Worm (Caenorhabditis elegans): Measurements from ENCODE around the gene lips-11.

Gene lips-11

ce11 chrII:1140689-1141088 lies 29.9 kb upstream of the lips-11 start, which contains the start of gene W09B6.4:
Gene W09B6.4, minus strand, starts transcription at chrII:1140839.
- no peak for TF ChIP-seq cog-1 (tag; optimal IDR thresholded peaks at IDR 0.05)
- no peak for TF ChIP-seq ztf-29 (GFP tag; IDR thresholded peaks at IDR 0.05)
- no peak for TF ChIP-seq klf-2 (GFP tag; conservative IDR thresholded peaks at IDR 0.05)
- TF ChIP-seq ref-1 (GFP tag; conservative IDR thresholded peaks at IDR 0.05) = no peak
- no peak for TF ChIP-seq ztf-23 (GFP tag; IDR thresholded peaks at IDR 0.05)
- TF ChIP-seq med-1 (GFP tag; optimal IDR thresholded peaks at IDR 0.05; ENCODE audit: insufficient read depth) = no peak
- TF ChIP-seq tab-1 (GFP tag; IDR thresholded peaks at IDR 0.05) = no peak
- no peak for TF ChIP-seq T22C8.4 (GFP tag; IDR thresholded peaks at IDR 0.05)
- no peak for TF ChIP-seq flt-1 (GFP tag; IDR thresholded peaks at IDR 0.05)

ce11 chrII:1138618-1139017 lies 27.8 kb upstream of the lips-11 start:
- TF ChIP-seq T22C8.4 (GFP tag; IDR thresholded peaks at IDR 0.05) (no peak), med-1 (GFP tag; optimal IDR thresholded peaks at IDR 0.05; ENCODE audit: insufficient read depth) (no peak), klf-2 (GFP tag; conservative IDR thresholded peaks at IDR 0.05) (no peak), tab-1 (GFP tag; IDR thresholded peaks at IDR 0.05) (no peak), ztf-29 (GFP tag; IDR thresholded peaks at IDR 0.05) (no peak), ztf-23 (GFP tag; IDR thresholded peaks at IDR 0.05) (no peak), flt-1 (GFP tag; IDR thresholded peaks at IDR 0.05) (no peak), cog-1 (tag; optimal IDR thresholded peaks at IDR 0.05) (no peak), ref-1 (GFP tag; conservative IDR thresholded peaks at IDR 0.05) (no peak)

ce11 chrII:1136485-1136884 lies 25.7 kb upstream of the lips-11 start, which contains the start of gene pod-2:
Gene pod-2, plus strand, starts transcription at chrII:1136785.
- TF ChIP-seq tab-1 (GFP tag; IDR thresholded peaks at IDR 0.05) = no peak
- TF ChIP-seq ref-1 (GFP tag; conservative IDR thresholded peaks at IDR 0.05) = no peak
- no peak for TF ChIP-seq cog-1 (tag; optimal IDR thresholded peaks at IDR 0.05)
- no peak for TF ChIP-seq ztf-29 (GFP tag; IDR thresholded peaks at IDR 0.05)
- no peak for TF ChIP-seq klf-2 (GFP tag; conservative IDR thresholded peaks at IDR 0.05)
- TF ChIP-seq T22C8.4 (GFP tag; IDR thresholded peaks at IDR 0.05) = no peak
- TF ChIP-seq flt-1 (GFP tag; IDR thresholded peaks at IDR 0.05) = no peak
- TF ChIP-seq med-1 (GFP tag; optimal IDR thresholded peaks at IDR 0.05; ENCODE audit: insufficient read depth) = no peak
- no peak for TF ChIP-seq ztf-23 (GFP tag; IDR thresholded peaks at IDR 0.05)

- 0 out of 2 replicates have a peak, but pooled peaks have one; percentile 44 for TF ChIP-seq flt-1 (GFP tag; IDR thresholded peaks at IDR 0.05)
- TF ChIP-seq cog-1 (tag; optimal IDR thresholded peaks at IDR 0.05) = peak; percentile 5
- TF ChIP-seq ztf-23 (GFP tag; IDR thresholded peaks at IDR 0.05) = peak; percentile 62; the same call in 1 of the 2 replicates
- 0 out of 2 replicates have a peak, but pooled peaks have one; percentile 7 for TF ChIP-seq T22C8.4 (GFP tag; IDR thresholded peaks at IDR 0.05)
- TF ChIP-seq klf-2 (GFP tag; conservative IDR thresholded peaks at IDR 0.05) = 0 out of 2 replicates have a peak, but pooled peaks have one; percentile 42
These were observed 23.7 kb upstream of the lips-11 start for ce11 chrII:1134314-1135108.

ce11 chrII:1133295-1133694 lies 22.5 kb upstream of the lips-11 start:
- no peak for TF ChIP-seq ref-1 (GFP tag; conservative IDR thresholded peaks at IDR 0.05)
- TF ChIP-seq ztf-29 (GFP tag; IDR thresholded peaks at IDR 0.05) = no peak
- TF ChIP-seq klf-2 (GFP tag; conservative IDR thresholded peaks at IDR 0.05) = no peak
- no peak for TF ChIP-seq T22C8.4 (GFP tag; IDR thresholded peaks at IDR 0.05)
- no peak for TF ChIP-seq flt-1 (GFP tag; IDR thresholded peaks at IDR 0.05)
- TF ChIP-seq tab-1 (GFP tag; IDR thresholded peaks at IDR 0.05) = no peak
- TF ChIP-seq med-1 (GFP tag; optimal IDR thresholded peaks at IDR 0.05; ENCODE audit: insufficient read depth) = no peak
- no peak for TF ChIP-seq ztf-23 (GFP tag; IDR thresholded peaks at IDR 0.05)
- no peak for TF ChIP-seq cog-1 (tag; optimal IDR thresholded peaks at IDR 0.05)

ce11 chrII:1132750-1133149 lies 21.9 kb upstream of the lips-11 start:
- TF ChIP-seq cog-1 (tag; optimal IDR thresholded peaks at IDR 0.05) = no peak
- TF ChIP-seq ref-1 (GFP tag; conservative IDR thresholded peaks at IDR 0.05) = no peak
- TF ChIP-seq T22C8.4 (GFP tag; IDR thresholded peaks at IDR 0.05) = no peak
- no peak for TF ChIP-seq tab-1 (GFP tag; IDR thresholded peaks at IDR 0.05)
- TF ChIP-seq ztf-23 (GFP tag; IDR thresholded peaks at IDR 0.05) = no peak
- TF ChIP-seq flt-1 (GFP tag; IDR thresholded peaks at IDR 0.05) = no peak
- no peak for TF ChIP-seq med-1 (GFP tag; optimal IDR thresholded peaks at IDR 0.05; ENCODE audit: insufficient read depth)
- no peak for TF ChIP-seq klf-2 (GFP tag; conservative IDR thresholded peaks at IDR 0.05)
- no peak for TF ChIP-seq ztf-29 (GFP tag; IDR thresholded peaks at IDR 0.05)

- TF ChIP-seq ztf-29 (GFP tag; IDR thresholded peaks at IDR 0.05) (no peak), ref-1 (GFP tag; conservative IDR thresholded peaks at IDR 0.05) (no peak), med-1 (GFP tag; optimal IDR thresholded peaks at IDR 0.05; ENCODE audit: insufficient read depth) (no peak), T22C8.4 (GFP tag; IDR thresholded peaks at IDR 0.05) (no peak), ztf-23 (GFP tag; IDR thresholded peaks at IDR 0.05) (no peak), tab-1 (GFP tag; IDR thresholded peaks at IDR 0.05) (no peak), flt-1 (GFP tag; IDR thresholded peaks at IDR 0.05) (no peak)
These were observed 21.0 kb upstream of the lips-11 start for ce11 chrII:1131821-1132220.

- TF ChIP-seq ref-1 (GFP tag; conservative IDR thresholded peaks at IDR 0.05) (no peak), klf-2 (GFP tag; conservative IDR thresholded peaks at IDR 0.05) (no peak), med-1 (GFP tag; optimal IDR thresholded peaks at IDR 0.05; ENCODE audit: insufficient read depth) (no peak), T22C8.4 (GFP tag; IDR thresholded peaks at IDR 0.05) (no peak), cog-1 (tag; optimal IDR thresholded peaks at IDR 0.05) (no peak), tab-1 (GFP tag; IDR thresholded peaks at IDR 0.05) (no peak), flt-1 (GFP tag; IDR thresholded peaks at IDR 0.05) (no peak), ztf-29 (GFP tag; IDR thresholded peaks at IDR 0.05) (no peak), ztf-23 (GFP tag; IDR thresholded peaks at IDR 0.05) (no peak)
These were observed 20.6 kb upstream of the lips-11 start for ce11 chrII:1131367-1131766.

ce11 chrII:1130241-1130640 lies 19.4 kb upstream of the lips-11 start:
- TF ChIP-seq med-1 (GFP tag; optimal IDR thresholded peaks at IDR 0.05; ENCODE audit: insufficient read depth) (no peak), T22C8.4 (GFP tag; IDR thresholded peaks at IDR 0.05) (no peak), ref-1 (GFP tag; conservative IDR thresholded peaks at IDR 0.05) (no peak), ztf-23 (GFP tag; IDR thresholded peaks at IDR 0.05) (no peak), cog-1 (tag; optimal IDR thresholded peaks at IDR 0.05) (no peak), klf-2 (GFP tag; conservative IDR thresholded peaks at IDR 0.05) (no peak), ztf-29 (GFP tag; IDR thresholded peaks at IDR 0.05) (no peak), flt-1 (GFP tag; IDR thresholded peaks at IDR 0.05) (no peak), tab-1 (GFP tag; IDR thresholded peaks at IDR 0.05) (no peak)
